Worm (Caenorhabditis elegans) whole organism, L4/young adult: ENCODE measurements around the gene C28G1.6.
A peak's percentile ranks its signal among the peaks of the same experiment; 100 is the strongest.

Source experiments
- W03F9.2 ChIP-seq: fragments of 150-350 bp; optimal IDR thresholded peaks from 2 replicates; lab custom pipeline; 2014; ENCODE audit warnings: missing biosample characterization, missing genetic modification characterization
- dao-5 ChIP-seq: sonication (generic microtip); optimal IDR thresholded peaks from 2 replicates; lab custom pipeline; 2016; ENCODE audit warnings: missing genotype, missing genetic modification characterization, moderate library complexity, missing compliant biosample characterization
- him-1 ChIP-seq: sonication (generic microtip); optimal IDR thresholded peaks from 2 replicates; lab custom pipeline; 2016; ENCODE audit warnings: missing genotype, missing genetic modification reagents, missing genetic modification characterization, missing compliant biosample characterization

The C28G1.6 gene

ce11 chrX:8806070-8806799 lies 24.8 kb downstream of the C28G1.6 start, which contains the start of gene R04E5.8:
R04E5.8 (minus strand) TSS chrX:8806120.
- TF ChIP-seq him-1 (peak; percentile 90), W03F9.2 (tag; lab: Kevin White, UChicago) (no peak), dao-5 (tag; lab: Kevin White, UChicago) (no peak)

- TF ChIP-seq him-1 (no peak), dao-5 (tag; lab: Kevin White, UChicago) (no peak), W03F9.2 (tag; lab: Kevin White, UChicago) (no peak)
These were observed 25.6 kb downstream of the C28G1.6 start for ce11 chrX:8805475-8805874.

- no peak for TF ChIP-seq W03F9.2 (tag; lab: Kevin White, UChicago)
- TF ChIP-seq dao-5 (tag; lab: Kevin White, UChicago), result no peak
- TF ChIP-seq him-1, result peak; percentile 42
These were observed 30.1 kb downstream of the C28G1.6 start for ce11 chrX:8800983-8801382.

ce11 chrX:8800355-8800754 lies 30.7 kb downstream of the C28G1.6 start:
- TF ChIP-seq dao-5 (tag; lab: Kevin White, UChicago) (no peak), him-1 (no peak), W03F9.2 (tag; lab: Kevin White, UChicago) (no peak)

- TF ChIP-seq dao-5 (tag; lab: Kevin White, UChicago) (no peak), W03F9.2 (tag; lab: Kevin White, UChicago) (no peak), him-1 (no peak)
These were observed 31.1 kb downstream of the C28G1.6 start for ce11 chrX:8799925-8800324.

ce11 chrX:8797653-8798052 lies 33.4 kb downstream of the C28G1.6 start:
- TF ChIP-seq him-1, result no peak
- TF ChIP-seq dao-5 (tag; lab: Kevin White, UChicago), result no peak
- TF ChIP-seq W03F9.2 (tag; lab: Kevin White, UChicago), result no peak

- TF ChIP-seq dao-5 (tag; lab: Kevin White, UChicago), result no peak
- no peak for TF ChIP-seq W03F9.2 (tag; lab: Kevin White, UChicago)
- no peak for TF ChIP-seq him-1
These were observed 34.3 kb downstream of the C28G1.6 start, which contains the start of gene R04E5.7 for ce11 chrX:8796699-8797282. R04E5.7 (minus strand) TSS chrX:8797262.

- no peak for TF ChIP-seq him-1
- no peak for TF ChIP-seq dao-5 (tag; lab: Kevin White, UChicago)
- TF ChIP-seq W03F9.2 (tag; lab: Kevin White, UChicago), result no peak
These were observed 39.2 kb downstream of the C28G1.6 start, which contains the start of gene chup-1 for ce11 chrX:8791821-8792220. chup-1 (plus strand) TSS chrX:8792160.

ce11 chrX:8790093-8790492 lies 41.0 kb downstream of the C28G1.6 start:
- TF ChIP-seq dao-5 (tag; lab: Kevin White, UChicago), result no peak
- no peak for TF ChIP-seq W03F9.2 (tag; lab: Kevin White, UChicago)
- TF ChIP-seq him-1, result no peak

ce11 chrX:8789014-8789506 lies 42.0 kb downstream of the C28G1.6 start, which contains the start of gene unc-27:
unc-27 (plus strand) TSS chrX:8789456.
- TF ChIP-seq dao-5 (tag; lab: Kevin White, UChicago) (no peak), him-1 (no peak), W03F9.2 (tag; lab: Kevin White, UChicago) (no peak)

ce11 chrX:8787689-8788222 lies 43.3 kb downstream of the C28G1.6 start:
- TF ChIP-seq dao-5 (tag; lab: Kevin White, UChicago) (no peak), W03F9.2 (tag; lab: Kevin White, UChicago) (no peak)

ce11 chrX:8786687-8787086 lies 44.4 kb downstream of the C28G1.6 start:
- TF ChIP-seq him-1 (no peak), W03F9.2 (tag; lab: Kevin White, UChicago) (no peak), dao-5 (tag; lab: Kevin White, UChicago) (no peak)

ce11 chrX:8784234-8784633 lies 46.8 kb downstream of the C28G1.6 start, which contains the start of gene ZK721.3:
ZK721.3 (plus strand) TSS chrX:8784534.
- TF ChIP-seq him-1, result no peak
- TF ChIP-seq dao-5 (tag; lab: Kevin White, UChicago), result no peak
- no peak for TF ChIP-seq W03F9.2 (tag; lab: Kevin White, UChicago)
